Worm (Caenorhabditis elegans) whole organism, early embryonic: ENCODE data around the gene C32B5.18.
"Not testable (repeated sequence)": the region's sequence is repeated elsewhere in the genome, so short reads cannot be mapped to it uniquely, and the experiment has no call there.

Source experiments
- aly-1 ChIP-seq: sonication (generic microtip); optimal IDR thresholded peaks from 2 replicates; lab custom pipeline; 2016; ENCODE audit warnings: missing genetic modification characterization, missing compliant biosample characterization
- ama-1 ChIP-seq: fragments of 150-350 bp; optimal IDR thresholded peaks from 2 replicates; lab custom pipeline; 2014
- ets-7 ChIP-seq: sonication (generic microtip); optimal IDR thresholded peaks from 2 replicates; lab custom pipeline; 2016; ENCODE audit warnings: missing genotype, missing genetic modification characterization, missing compliant biosample characterization
- flt-1 ChIP-seq: fragments of 200-800 bp; sonication (Bioruptor generic); IDR thresholded peaks from 2 replicates; pipeline ENCODE4 v1.3.6; 2022; ENCODE audit warnings: missing genetic modification characterization, missing compliant biosample characterization
- hmg-4 ChIP-seq: fragments of 200-800 bp; sonication (Bioruptor generic); optimal IDR thresholded peaks from 2 replicates; lab custom pipeline; 2018; ENCODE audit warnings: mild to moderate bottlenecking, missing genetic modification characterization, missing compliant biosample characterization
- hnd-1 ChIP-seq: sonication (generic microtip); optimal IDR thresholded peaks from 2 replicates; lab custom pipeline; 2016; ENCODE audit warnings: missing genetic modification characterization, missing compliant biosample characterization
- pes-1 ChIP-seq: fragments of 200-800 bp; sonication (Bioruptor generic); IDR thresholded peaks from 2 replicates; pipeline ENCODE4 v1.3.6; 2022; ENCODE audit warnings: missing genetic modification reagents, missing genetic modification characterization, missing compliant biosample characterization
- tbx-11 ChIP-seq: fragments of 200-800 bp; sonication (Bioruptor generic); IDR thresholded peaks from 2 replicates; pipeline ENCODE4 v1.3.6; 2022; ENCODE audit warnings: missing genetic modification characterization, missing compliant biosample characterization

ce11 chrII:930871-931270 lies 29.4 kb upstream of the C32B5.18 start, which contains the start of gene fbxc-34:
- TF ChIP-seq tbx-11 (GFP tag; lab: Robert Waterston, UW); ama-1 (lab: Kevin White, UChicago); hnd-1 (tag; lab: Kevin White, UChicago); ets-7; flt-1 (GFP tag; lab: Robert Waterston, UW); aly-1 (tag; lab: Kevin White, UChicago); pes-1 (GFP tag; lab: Robert Waterston, UW); hmg-4 (GFP tag; lab: Kevin White, UChicago): not testable (repeated sequence)
